Worm (Caenorhabditis elegans) whole organism, young adult: Measurements from ENCODE around the gene gcsh-1.
A peak's percentile ranks its signal among the peaks of the same experiment; 100 is the strongest.

Experiments
- B0261.1 ChIP-seq: sonication (generic microtip); optimal IDR thresholded peaks from 2 replicates; lab custom pipeline; 2016; ENCODE audit warnings: mild to moderate bottlenecking, missing genetic modification characterization, moderate library complexity, missing compliant biosample characterization
- C06A6.2 ChIP-seq: fragments of 200-800 bp; sonication (Bioruptor generic); conservative IDR thresholded peaks from 2 replicates; pipeline ENCODE4 v1.3.6; 2022; ENCODE audit warnings: missing genetic modification characterization, missing compliant biosample characterization
- C17E4.6 ChIP-seq: fragments of 200-800 bp; sonication (Bioruptor generic); IDR thresholded peaks from 2 replicates; pipeline ENCODE4 v1.3.6; 2022; ENCODE audit warnings: missing genetic modification reagents, missing genetic modification characterization, missing compliant biosample characterization
- F10E7.11 ChIP-seq: sonication (generic microtip); optimal IDR thresholded peaks from 2 replicates; lab custom pipeline; 2017; ENCODE audit warnings: mild to moderate bottlenecking, missing genetic modification characterization, moderate library complexity, missing compliant biosample characterization
- F22D6.2 ChIP-seq: sonication (generic microtip); optimal IDR thresholded peaks from 2 replicates; lab custom pipeline; 2016; ENCODE audit warnings: mild to moderate bottlenecking, missing genetic modification characterization, missing compliant biosample characterization
- F23B12.7 ChIP-seq: sonication (generic microtip); optimal IDR thresholded peaks from 2 replicates; lab custom pipeline; 2017; ENCODE audit warnings: missing genetic modification characterization, mild to moderate bottlenecking, missing compliant biosample characterization, antibody characterized with exemption, moderate library complexity; ENCODE audit not compliant: insufficient read depth
- F57A8.1 ChIP-seq: fragments of 200-800 bp; sonication (Bioruptor generic); optimal IDR thresholded peaks from 2 replicates; lab custom pipeline; 2018; ENCODE audit warnings: mild to moderate bottlenecking, missing genetic modification characterization, moderate library complexity, missing compliant biosample characterization
- K12H6.12 ChIP-seq: fragments of 200-800 bp; sonication (Bioruptor generic); optimal IDR thresholded peaks from 2 replicates; lab custom pipeline; 2018; ENCODE audit warnings: mild to moderate bottlenecking, missing genetic modification characterization, missing compliant biosample characterization
- Y67H2A.10 ChIP-seq: fragments of 200-800 bp; sonication (Bioruptor generic); conservative IDR thresholded peaks from 2 replicates; pipeline ENCODE4 v1.3.6; 2022; ENCODE audit warnings: missing genetic modification reagents, missing genetic modification characterization, missing compliant biosample characterization
- akir-1 ChIP-seq: fragments of 200-800 bp; sonication (Bioruptor generic); optimal IDR thresholded peaks from 2 replicates; lab custom pipeline; 2018; ENCODE audit warnings: mild to moderate bottlenecking, missing genetic modification characterization, moderate library complexity, missing compliant biosample characterization
- atf-7 ChIP-seq: sonication (generic microtip); optimal IDR thresholded peaks from 2 replicates; lab custom pipeline; 2017; ENCODE audit warnings: mild to moderate bottlenecking, missing genetic modification characterization, missing compliant biosample characterization
- attf-6 ChIP-seq: fragments of 200-800 bp; sonication (Bioruptor generic); IDR thresholded peaks from 2 replicates; pipeline ENCODE4 v1.3.6; 2022; ENCODE audit warnings: missing genetic modification reagents, missing genetic modification characterization, missing compliant biosample characterization
- ccch-3 ChIP-seq: fragments of 200-800 bp; sonication (Bioruptor generic); optimal IDR thresholded peaks from 2 replicates; lab custom pipeline; 2018; ENCODE audit warnings: mild to moderate bottlenecking, missing genetic modification characterization, missing compliant biosample characterization
- cebp-1 ChIP-seq, 2 experiments: fragments of 200-800 bp in 1 of 2; sonication (Bioruptor generic) in 1 of 2; sonication (generic microtip) in 1 of 2; IDR thresholded peaks in 1 of 2; optimal IDR thresholded peaks in 1 of 2; 2 replicates each; pipeline versions ENCODE4 v1.3.6 to Lab custom; 2017 to 2022; ENCODE audit warnings: missing compliant biosample characterization in 2 of 2, missing genetic modification characterization in 2 of 2, mild to moderate bottlenecking in 1 of 2, missing genetic modification reagents in 1 of 2, moderate library complexity in 1 of 2
- ceh-27 ChIP-seq: fragments of 200-800 bp; sonication (Bioruptor generic); optimal IDR thresholded peaks from 2 replicates; lab custom pipeline; 2018; ENCODE audit warnings: mild to moderate bottlenecking, missing genetic modification characterization, moderate library complexity, missing compliant biosample characterization
- ceh-79 ChIP-seq: sonication (generic microtip); optimal IDR thresholded peaks from 2 replicates; lab custom pipeline; 2017; ENCODE audit warnings: mild to moderate bottlenecking, missing genetic modification characterization, missing compliant biosample characterization
- egl-18 ChIP-seq: fragments of 200-800 bp; sonication (Bioruptor generic); IDR thresholded peaks from 2 replicates; pipeline ENCODE4 v1.3.6; 2022; ENCODE audit warnings: missing genetic modification reagents, missing genetic modification characterization, missing compliant biosample characterization
- him-1 ChIP-seq: sonication (generic microtip); optimal IDR thresholded peaks from 2 replicates; lab custom pipeline; 2016; ENCODE audit warnings: missing genotype, missing genetic modification reagents, missing genetic modification characterization, missing compliant biosample characterization
- hlh-26 ChIP-seq: fragments of 200-800 bp; sonication (Bioruptor generic); conservative IDR thresholded peaks from 2 replicates; pipeline ENCODE4 v1.3.6; 2022; ENCODE audit warnings: missing genetic modification reagents, missing genetic modification characterization, missing compliant biosample characterization
- hmg-1.2 ChIP-seq: fragments of 200-800 bp; sonication (Bioruptor generic); IDR thresholded peaks from 2 replicates; pipeline ENCODE4 v1.3.6; 2022; ENCODE audit warnings: missing genetic modification reagents, missing genetic modification characterization, missing compliant biosample characterization
- lag-1 ChIP-seq: fragments of 200-800 bp; sonication (Bioruptor generic); IDR thresholded peaks from 2 replicates; pipeline ENCODE4 v1.3.6; 2022; ENCODE audit warnings: missing genetic modification reagents, missing genetic modification characterization, missing compliant biosample characterization
- let-526 ChIP-seq: fragments of 200-800 bp; sonication (Bioruptor generic); IDR thresholded peaks from 2 replicates; pipeline ENCODE4 v1.3.6; 2022; ENCODE audit warnings: missing genetic modification reagents, missing genetic modification characterization, missing compliant biosample characterization
- let-607 ChIP-seq, 2 experiments: fragments of 200-800 bp in 1 of 2; sonication (Bioruptor generic) in 1 of 2; sonication (generic microtip) in 1 of 2; optimal IDR thresholded peaks; 2 replicates each; lab custom pipeline; 2016 to 2018; ENCODE audit warnings: mild to moderate bottlenecking in 2 of 2, missing compliant biosample characterization in 2 of 2, missing genetic modification characterization in 2 of 2, moderate library complexity in 2 of 2, missing genotype in 1 of 2
- lin-40 ChIP-seq: sonication (generic microtip); optimal IDR thresholded peaks from 2 replicates; lab custom pipeline; 2016; ENCODE audit warnings: missing genetic modification characterization, mild to moderate bottlenecking, missing compliant biosample characterization, missing genotype, missing genetic modification reagents
- lin-54 ChIP-seq: fragments of 200-800 bp; sonication (Bioruptor generic); optimal IDR thresholded peaks from 2 replicates; lab custom pipeline; 2018; ENCODE audit warnings: mild to moderate bottlenecking, missing genetic modification characterization, missing compliant biosample characterization
- lir-1 ChIP-seq: fragments of 200-800 bp; sonication (Bioruptor generic); conservative IDR thresholded peaks from 2 replicates; pipeline ENCODE4 v1.3.6; 2022; ENCODE audit warnings: missing genetic modification reagents, missing genetic modification characterization, missing compliant biosample characterization
- madf-3 ChIP-seq: fragments of 200-800 bp; sonication (Bioruptor generic); IDR thresholded peaks from 2 replicates; pipeline ENCODE4 v1.3.6; 2022; ENCODE audit warnings: missing genetic modification reagents, missing genetic modification characterization, missing compliant biosample characterization
- madf-6 ChIP-seq: fragments of 200-800 bp; sonication (Bioruptor generic); IDR thresholded peaks from 2 replicates; pipeline ENCODE4 v1.3.6; 2022; ENCODE audit warnings: missing genetic modification reagents, missing genetic modification characterization, missing compliant biosample characterization
- mcd-1 ChIP-seq: fragments of 200-800 bp; sonication (Bioruptor generic); IDR thresholded peaks from 2 replicates; pipeline ENCODE4 v1.3.6; 2022; ENCODE audit warnings: missing genetic modification reagents, missing genetic modification characterization, missing compliant biosample characterization
- mel-28 ChIP-seq: sonication (generic microtip); optimal IDR thresholded peaks from 2 replicates; lab custom pipeline; 2016; ENCODE audit warnings: borderline replicate concordance, mild to moderate bottlenecking, missing genetic modification characterization, missing compliant biosample characterization
- mes-4 ChIP-seq: sonication (generic microtip); optimal IDR thresholded peaks from 2 replicates; lab custom pipeline; 2016; ENCODE audit warnings: missing genotype, missing genetic modification characterization, missing compliant biosample characterization
- mxl-1 ChIP-seq: sonication (generic microtip); optimal IDR thresholded peaks from 2 replicates; lab custom pipeline; 2016; ENCODE audit warnings: missing genetic modification characterization, missing compliant biosample characterization
- nfya-2 ChIP-seq: fragments of 200-800 bp; sonication (Bioruptor generic); IDR thresholded peaks from 2 replicates; pipeline ENCODE4 v1.3.6; 2022; ENCODE audit warnings: missing genetic modification reagents, missing genetic modification characterization, missing compliant biosample characterization
- nhr-120 ChIP-seq: fragments of 200-800 bp; sonication (Bioruptor generic); IDR thresholded peaks from 2 replicates; pipeline ENCODE4 v1.3.6; 2022; ENCODE audit warnings: missing genetic modification characterization, missing compliant biosample characterization
- nhr-27 ChIP-seq: fragments of 200-800 bp; sonication (Bioruptor generic); optimal IDR thresholded peaks from 2 replicates; lab custom pipeline; 2018; ENCODE audit warnings: mild to moderate bottlenecking, missing genetic modification characterization, moderate library complexity, missing compliant biosample characterization
- nhr-90 ChIP-seq: sonication (generic microtip); optimal IDR thresholded peaks from 2 replicates; lab custom pipeline; 2016; ENCODE audit warnings: missing genotype, mild to moderate bottlenecking, missing genetic modification characterization, missing compliant biosample characterization
- sdz-38 ChIP-seq: sonication (generic microtip); optimal IDR thresholded peaks from 2 replicates; lab custom pipeline; 2016; ENCODE audit warnings: missing genotype, missing genetic modification characterization, missing compliant biosample characterization
- snpc-1.3 ChIP-seq: sonication (generic microtip); optimal IDR thresholded peaks from 2 replicates; lab custom pipeline; 2017; ENCODE audit warnings: missing genetic modification characterization, mild to moderate bottlenecking, missing compliant biosample characterization, antibody characterized with exemption, moderate library complexity, missing genotype, missing genetic modification reagents; ENCODE audit not compliant: insufficient read depth
- tbx-9 ChIP-seq: sonication (generic microtip); optimal IDR thresholded peaks from 2 replicates; lab custom pipeline; 2016; ENCODE audit warnings: borderline replicate concordance, missing genetic modification characterization, inconsistent platforms, missing compliant biosample characterization
- unc-130 ChIP-seq: sonication (generic microtip); optimal IDR thresholded peaks from 2 replicates; lab custom pipeline; 2016; ENCODE audit warnings: missing genetic modification reagents, missing genetic modification characterization, missing compliant biosample characterization
- xnd-1 ChIP-seq: sonication (generic microtip); optimal IDR thresholded peaks from 2 replicates; lab custom pipeline; 2016; ENCODE audit warnings: missing genotype, missing genetic modification reagents, missing genetic modification characterization, missing compliant biosample characterization
- zim-3 ChIP-seq: sonication (generic microtip); optimal IDR thresholded peaks from 2 replicates; lab custom pipeline; 2017; ENCODE audit warnings: mild to moderate bottlenecking, missing genetic modification characterization, moderate library complexity, missing compliant biosample characterization
- ztf-18 ChIP-seq: sonication (generic microtip); optimal IDR thresholded peaks from 2 replicates; lab custom pipeline; 2016; ENCODE audit warnings: missing genotype, mild to moderate bottlenecking, missing genetic modification characterization, missing compliant biosample characterization
- ztf-26 ChIP-seq: sonication (generic microtip); optimal IDR thresholded peaks from 2 replicates; lab custom pipeline; 2017; ENCODE audit warnings: missing genetic modification characterization, missing compliant biosample characterization

gcsh-1 gene

ce11 chrX:14477338-14477737 lies 37.5 kb downstream of the gcsh-1 start (continued):
- TF ChIP-seq mes-4 (tag; lab: Kevin White, UChicago) (no peak), ztf-18 (no peak), xnd-1 (no peak), ceh-79 (tag; lab: Kevin White, UChicago) (no peak), nhr-90 (tag; lab: Kevin White, UChicago) (no peak), lag-1 (no peak), mel-28 (tag; lab: Kevin White, UChicago) (no peak), let-607 (tag; optimal IDR thresholded peaks at IDR 0.05; lab: Kevin White, UChicago) (peak in 1 of 2 experiments; percentile 35), nfya-2 (GFP tag; lab: Robert Waterston, UW) (no peak), F22D6.2 (tag; lab: Kevin White, UChicago) (no peak), tbx-9 (no peak), lir-1 (GFP tag; lab: Robert Waterston, UW) (no peak), let-526 (GFP tag; lab: Robert Waterston, UW) (no peak), F23B12.7 (no peak), him-1 (tag; lab: Kevin White, UChicago) (no peak)

ce11 chrX:14476625-14477257 lies 38.1 kb downstream of the gcsh-1 start:
- TF ChIP-seq sdz-38 (tag; lab: Kevin White, UChicago) (no peak), madf-6 (GFP tag; lab: Robert Waterston, UW) (no peak), mcd-1 (GFP tag; lab: Robert Waterston, UW) (no peak; the same call in 1 of the 2 replicates), ztf-18 (peak; percentile 39), zim-3 (tag; lab: Kevin White, UChicago) (no peak), akir-1 (no peak), tbx-9 (no peak), nhr-27 (tag; lab: Kevin White, UChicago) (peak; percentile 39), C17E4.6 (GFP tag; lab: Robert Waterston, UW) (no peak), madf-3 (GFP tag; lab: Robert Waterston, UW) (0 out of 2 replicates have a peak, but pooled peaks have one; percentile 56), egl-18 (GFP tag; lab: Robert Waterston, UW) (no peak), mxl-1 (no peak), K12H6.12 (tag; lab: Kevin White, UChicago) (no peak), lin-54 (GFP tag; lab: Kevin White, UChicago) (no peak), Y67H2A.10 (GFP tag; lab: Robert Waterston, UW) (no peak), hlh-26 (no peak), let-607 (tag; optimal IDR thresholded peaks at IDR 0.05; lab: Kevin White, UChicago) (peak; percentile 33 to 41), cebp-1 (GFP tag; IDR thresholded peaks at IDR 0.05; lab: Robert Waterston, UW) (peak; percentile 99), cebp-1 (tag; optimal IDR thresholded peaks at IDR 0.05; lab: Kevin White, UChicago) (peak; percentile 100), ccch-3 (no peak), lin-40 (peak; percentile 81), F10E7.11 (tag; lab: Kevin White, UChicago) (no peak), atf-7 (peak; percentile 51), F23B12.7 (no peak), hmg-1.2 (GFP tag; lab: Robert Waterston, UW) (peak; percentile 59), ceh-27 (no peak), snpc-1.3 (peak; percentile 6), F57A8.1 (GFP tag; lab: Kevin White, UChicago) (no peak), C06A6.2 (GFP tag; lab: Robert Waterston, UW) (0 out of 2 replicates have a peak, but pooled peaks have one; percentile 10), nhr-120 (GFP tag; lab: Robert Waterston, UW) (0 out of 2 replicates have a peak, but pooled peaks have one; percentile 71), F22D6.2 (tag; lab: Kevin White, UChicago) (peak; percentile 59), ztf-26 (tag; lab: Kevin White, UChicago) (peak; percentile 49), B0261.1 (tag; lab: Kevin White, UChicago) (peak; percentile 67), mes-4 (tag; lab: Kevin White, UChicago) (no peak), nfya-2 (GFP tag; lab: Robert Waterston, UW) (no peak), attf-6 (GFP tag; lab: Robert Waterston, UW) (no peak), unc-130 (GFP tag; lab: Kevin White, UChicago) (no peak)
